Fruit fly (Drosophila melanogaster): Measurements from ENCODE around the gene CG12170.

The CG12170 gene

DNA sequence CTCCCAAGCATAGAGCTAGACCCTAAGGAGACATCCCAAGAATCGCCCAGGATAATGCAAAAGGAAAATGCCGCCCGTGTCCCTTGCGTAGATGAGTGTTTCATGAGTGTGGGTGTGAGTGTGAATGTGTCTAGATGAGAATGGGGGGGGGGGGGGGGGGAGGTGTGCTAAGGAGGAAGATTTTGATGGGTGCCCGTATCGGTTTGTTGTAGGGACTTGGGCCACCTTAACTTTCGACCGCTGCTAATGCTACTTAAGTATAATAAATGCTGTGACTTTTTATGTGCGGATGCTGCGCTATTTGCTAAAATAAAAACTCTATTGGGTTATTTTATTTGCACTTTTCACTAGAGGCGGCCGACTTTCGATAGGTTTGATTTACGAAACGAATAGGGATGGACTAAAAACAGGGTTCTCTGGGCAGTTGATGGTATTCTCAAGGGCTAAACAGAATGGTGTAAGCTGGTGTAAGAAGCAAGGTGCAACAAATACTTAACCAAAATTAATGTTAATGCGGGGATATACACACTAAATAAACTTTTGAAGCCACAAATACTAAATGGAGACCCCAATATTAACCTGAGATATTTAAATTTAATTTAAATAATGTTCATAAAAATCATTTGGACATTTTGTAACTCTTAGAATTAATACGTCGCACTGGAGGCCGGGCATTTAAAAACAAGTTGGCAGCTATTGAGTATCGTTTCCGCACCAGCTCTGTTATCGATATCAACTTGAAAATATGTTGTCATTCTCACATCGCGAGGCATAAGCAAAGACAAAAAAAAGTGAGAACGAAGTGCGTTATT, 32.1 kb downstream of the CG12170 start, which contains the start of the genes Xe7 and Atg17 (continued):
- TF ChIP-seq usp (GFP tag; optimal IDR thresholded peaks at IDR 0.05): no peak
- TF ChIP-seq gem (tag; optimal IDR thresholded peaks at IDR 0.05): peak; percentile 96
- TF ChIP-seq nom (GFP tag; optimal IDR thresholded peaks at IDR 0.05): peak; percentile 31
- TF ChIP-seq Hr51 (GFP tag; optimal IDR thresholded peaks at IDR 0.05): peak; percentile 89 to 90
- TF ChIP-seq ase (GFP tag; IDR thresholded peaks at IDR 0.05): peak; percentile 85
- peak; percentile 45 for TF ChIP-seq salm (tag; optimal IDR thresholded peaks at IDR 0.05)
- peak; percentile 95 for TF ChIP-seq Fer2 (tag; optimal IDR thresholded peaks at IDR 0.05)
- TF ChIP-seq fd102C (GFP tag; optimal IDR thresholded peaks at IDR 0.05): peak; percentile 13
- TF ChIP-seq Ada2b (GFP tag; IDR thresholded peaks at IDR 0.05): peak; percentile 84
- peak; percentile 73 for TF ChIP-seq mirr (GFP tag; optimal IDR thresholded peaks at IDR 0.05)
- peak; percentile 74 for TF ChIP-seq Dll (GFP tag; IDR thresholded peaks at IDR 0.05; ENCODE audit: partially characterized antibody)
- peak; percentile 95 for TF ChIP-seq Xbp1 (GFP tag; optimal IDR thresholded peaks at IDR 0.05)
- TF ChIP-seq sna (GFP tag; IDR thresholded peaks at IDR 0.05; ENCODE audit: partially characterized antibody): 0 out of 2 replicates have a peak, but pooled peaks have one; percentile 35
- peak; percentile 85 for TF ChIP-seq Atf6 (GFP tag; IDR thresholded peaks at IDR 0.05)
- TF ChIP-seq CG10267 (tag; optimal IDR thresholded peaks at IDR 0.05): peak; percentile 87
- TF ChIP-seq fd3F (GFP tag; optimal IDR thresholded peaks at IDR 0.05): peak; percentile 94
- peak; percentile 77 for TF ChIP-seq Gsc (GFP tag; IDR thresholded peaks at IDR 0.05)
- peak; percentile 95 for TF ChIP-seq NfI (GFP tag; optimal IDR thresholded peaks at IDR 0.05)
- TF ChIP-seq H15 (GFP tag; IDR thresholded peaks at IDR 0.05): peak; percentile 87
- TF ChIP-seq CG14441 (GFP tag; IDR thresholded peaks at IDR 0.05): peak; percentile 93
- TF ChIP-seq TFAM (GFP tag; optimal IDR thresholded peaks at IDR 0.05): peak; percentile 16
- TF ChIP-seq crol (GFP tag; IDR thresholded peaks at IDR 0.05): peak; percentile 99
- peak; percentile 80 for TF ChIP-seq CG10979 (tag; optimal IDR thresholded peaks at IDR 0.05)
- TF ChIP-seq CG6854 (GFP tag; optimal IDR thresholded peaks at IDR 0.05): peak; percentile 25
- peak; percentile 90; the same call in 1 of the 2 replicates for TF ChIP-seq ranshi (GFP tag; IDR thresholded peaks at IDR 0.05)
- peak; percentile 85 for TF ChIP-seq CG4820 (GFP tag; optimal IDR thresholded peaks at IDR 0.05)
- no peak for TF ChIP-seq pita (GFP tag; optimal IDR thresholded peaks at IDR 0.05)
- peak; percentile 68 for TF ChIP-seq CG34376 (GFP tag; optimal IDR thresholded peaks at IDR 0.05)
- peak; percentile 93 for TF ChIP-seq CG12155 (GFP tag; optimal IDR thresholded peaks at IDR 0.05)
- no peak for TF ChIP-seq ac (GFP tag; optimal IDR thresholded peaks at IDR 0.05)
- peak; percentile 79 to 90 for TF ChIP-seq chif (GFP tag; optimal IDR thresholded peaks at IDR 0.05)
- TF ChIP-seq CG6791 (GFP tag; IDR thresholded peaks at IDR 0.05; ENCODE audit: partially characterized antibody): 0 out of 3 replicates have a peak, but pooled peaks have one; percentile 52
- TF ChIP-seq CG1602 (GFP tag; optimal IDR thresholded peaks at IDR 0.05): peak; percentile 94
- peak; percentile 4 for TF ChIP-seq dmrt99B (tag; optimal IDR thresholded peaks at IDR 0.05)
- TF ChIP-seq Trl (optimal IDR thresholded peaks at IDR 0.05): no peak
- TF ChIP-seq Trl (GFP tag; optimal IDR thresholded peaks at IDR 0.05): peak; percentile 89
- peak; percentile 93 for TF ChIP-seq esg (GFP tag; conservative IDR thresholded peaks at IDR 0.05)
- no peak for TF ChIP-seq Stat92E (GFP tag; optimal IDR thresholded peaks at IDR 0.05)
- TF ChIP-seq CG1792 (GFP tag; optimal IDR thresholded peaks at IDR 0.05): peak; percentile 43
- peak; percentile 95 for TF ChIP-seq CG13424 (tag; optimal IDR thresholded peaks at IDR 0.05)
- TF ChIP-seq CG17802 (tag; optimal IDR thresholded peaks at IDR 0.05): peak; percentile 67
- peak; percentile 76 for TF ChIP-seq tup (GFP tag; optimal IDR thresholded peaks at IDR 0.05)
- peak; percentile 84 for TF ChIP-seq Oaz (GFP tag; IDR thresholded peaks at IDR 0.05)
- peak; percentile 83 for TF ChIP-seq CG17612 (GFP tag; IDR thresholded peaks at IDR 0.05)
- TF ChIP-seq Eip74EF (GFP tag; optimal IDR thresholded peaks at IDR 0.05): peak in 1 of 2 experiments; percentile 75
- TF ChIP-seq Mrtf (GFP tag; IDR thresholded peaks at IDR 0.05): peak; percentile 89; the same call in 2 of the 3 replicates
- peak; percentile 92 for TF ChIP-seq BEAF-32 (GFP tag; optimal IDR thresholded peaks at IDR 0.05)
